Fruit fly (Drosophila melanogaster): ENCODE data around the gene MED30.

MED30 gene

DNA sequence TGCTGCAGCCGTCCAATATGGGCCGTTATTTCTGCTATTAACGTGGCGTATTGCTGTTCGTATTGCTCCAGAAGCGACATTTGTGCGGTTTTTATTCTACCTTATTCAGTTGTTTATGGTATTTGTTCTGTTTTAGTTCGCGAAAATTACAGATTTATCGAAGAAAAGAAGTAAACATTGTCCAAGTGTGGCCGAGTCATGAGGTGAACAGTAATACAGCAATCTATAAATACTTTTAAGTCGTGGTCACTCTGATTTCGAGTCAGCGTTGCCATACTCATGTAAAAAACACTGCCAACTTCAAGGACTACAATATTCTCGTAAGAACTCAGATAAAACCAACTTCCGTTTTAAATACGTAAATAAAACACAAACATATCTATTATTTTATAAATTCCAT is 38.8 kb upstream of the MED30 start, which contains the start of gene Vti1a (continued):
- peak; percentile 59 for TF ChIP-seq Ets97D (GFP tag; optimal IDR thresholded peaks at IDR 0.05)
- no peak for TF ChIP-seq Hand (GFP tag; optimal IDR thresholded peaks at IDR 0.05)
- peak; percentile 64 for TF ChIP-seq CG1603 (tag; optimal IDR thresholded peaks at IDR 0.05)
- TF ChIP-seq CG9817 (tag; optimal IDR thresholded peaks at IDR 0.05), result no peak
- TF ChIP-seq wek (GFP tag; optimal IDR thresholded peaks at IDR 0.05), result no peak
- TF ChIP-seq CG34422 (GFP tag; IDR thresholded peaks at IDR 0.05), result no peak; the same call in 2 of the 3 replicates
- peak; percentile 90 for TF ChIP-seq gfzf (GFP tag; optimal IDR thresholded peaks at IDR 0.05)
- TF ChIP-seq otp (GFP tag; IDR thresholded peaks at IDR 0.05), result no peak
- no peak for TF ChIP-seq dan (GFP tag; IDR thresholded peaks at IDR 0.05)
- peak; percentile 3 for TF ChIP-seq Sin3A (optimal IDR thresholded peaks at IDR 0.05)
- TF ChIP-seq ranshi (GFP tag; IDR thresholded peaks at IDR 0.05), result no peak
- no peak for TF ChIP-seq usp (GFP tag; optimal IDR thresholded peaks at IDR 0.05)
- TF ChIP-seq CG14014 (GFP tag; IDR thresholded peaks at IDR 0.05), result no peak
- no peak for TF ChIP-seq CG6765 (GFP tag; optimal IDR thresholded peaks at IDR 0.05)
- no peak for TF ChIP-seq HLH4C (GFP tag; IDR thresholded peaks at IDR 0.05; ENCODE audit: partially characterized antibody)
- TF ChIP-seq CG4617 (GFP tag; optimal IDR thresholded peaks at IDR 0.05; ENCODE audit: borderline replicate concordance), result peak; percentile 62
- no peak for TF ChIP-seq caup (GFP tag; optimal IDR thresholded peaks at IDR 0.05; ENCODE audit: severe bottlenecking)
- TF ChIP-seq CG15011 (GFP tag; optimal IDR thresholded peaks at IDR 0.05), result no peak
- peak; percentile 38 for TF ChIP-seq CG10267 (tag; optimal IDR thresholded peaks at IDR 0.05)
- TF ChIP-seq hb (GFP tag; IDR thresholded peaks at IDR 0.05; ENCODE audit: partially characterized antibody), result no peak
- no peak for TF ChIP-seq lov (optimal IDR thresholded peaks at IDR 0.05)
- no peak for TF ChIP-seq lov (GFP tag; IDR thresholded peaks at IDR 0.05)
- TF ChIP-seq CG33213 (GFP tag; optimal IDR thresholded peaks at IDR 0.05), result peak; percentile 46
- no peak; the same call in 2 of the 3 replicates for TF ChIP-seq zen2 (GFP tag; IDR thresholded peaks at IDR 0.05; ENCODE audit: partially characterized antibody)
- TF ChIP-seq Tbp (GFP tag; optimal IDR thresholded peaks at IDR 0.05), result no peak
- no peak for TF ChIP-seq maf-S (GFP tag; optimal IDR thresholded peaks at IDR 0.05)
- TF ChIP-seq rib (GFP tag; IDR thresholded peaks at IDR 0.05), result no peak
- TF ChIP-seq C15 (GFP tag; IDR thresholded peaks at IDR 0.05), result no peak
- TF ChIP-seq ci (GFP tag; IDR thresholded peaks at IDR 0.05), result no peak
- no peak for TF ChIP-seq sc (optimal IDR thresholded peaks at IDR 0.05)
- TF ChIP-seq sc (GFP tag; optimal IDR thresholded peaks at IDR 0.05), result no peak
- no peak for TF ChIP-seq CG17385 (GFP tag; optimal IDR thresholded peaks at IDR 0.05)
- TF ChIP-seq CG11398 (GFP tag; optimal IDR thresholded peaks at IDR 0.05), result no peak
- no peak for TF ChIP-seq Blimp-1 (GFP tag; optimal IDR thresholded peaks at IDR 0.05)
- peak; percentile 71 for TF ChIP-seq YL-1 (GFP tag; optimal IDR thresholded peaks at IDR 0.05)
- no peak for TF ChIP-seq Camta (GFP tag; optimal IDR thresholded peaks at IDR 0.05)
- TF ChIP-seq CG4854 (GFP tag; optimal IDR thresholded peaks at IDR 0.05), result no peak
- TF ChIP-seq CG12942 (GFP tag; optimal IDR thresholded peaks at IDR 0.05), result no peak
- no peak for TF ChIP-seq bowl (GFP tag; IDR thresholded peaks at IDR 0.05)
- TF ChIP-seq Abd-B (GFP tag; optimal IDR thresholded peaks at IDR 0.05), result no peak
- TF ChIP-seq Mad (GFP tag; optimal IDR thresholded peaks at IDR 0.05), result no peak
- no peak for TF ChIP-seq CG8478 (optimal IDR thresholded peaks at IDR 0.05)
- no peak for TF ChIP-seq CG17328 (GFP tag; IDR thresholded peaks at IDR 0.05)
- TF ChIP-seq Stat92E (GFP tag; optimal IDR thresholded peaks at IDR 0.05), result no peak
- no peak for TF ChIP-seq fd102C (GFP tag; optimal IDR thresholded peaks at IDR 0.05)
- no peak for TF ChIP-seq CG11696 (GFP tag; IDR thresholded peaks at IDR 0.05)
- peak; percentile 49; the same call in 1 of the 2 replicates for TF ChIP-seq CG3847 (GFP tag; IDR thresholded peaks at IDR 0.05)
- TF ChIP-seq NfI (GFP tag; optimal IDR thresholded peaks at IDR 0.05), result no peak
- no peak for TF ChIP-seq CG18476 (GFP tag; optimal IDR thresholded peaks at IDR 0.05)
- no peak for TF ChIP-seq Kr (GFP tag; optimal IDR thresholded peaks at IDR 0.05)
- TF ChIP-seq Taf1 (GFP tag; IDR thresholded peaks at IDR 0.05), result no peak

All from whole organism, embryonic.